Worm (Caenorhabditis elegans) whole organism, L3 larva: Measurements from ENCODE around the gene F35A5.8.

Source experiments
- R02D3.7 ChIP-seq: fragments of 150-350 bp; optimal IDR thresholded peaks from 2 replicates; lab custom pipeline; 2014; ENCODE audit warnings: missing biosample characterization, missing genetic modification characterization
- ZK546.5 ChIP-seq: sonication (generic microtip); optimal IDR thresholded peaks from 2 replicates; lab custom pipeline; 2017; ENCODE audit warnings: missing biosample characterization, missing genetic modification characterization
- aly-2 ChIP-seq: fragments of 150-350 bp; optimal IDR thresholded peaks from 2 replicates; lab custom pipeline; 2014; ENCODE audit warnings: missing biosample characterization, missing genetic modification characterization
- ceh-16 ChIP-seq: sonication (generic microtip); optimal IDR thresholded peaks from 2 replicates; lab custom pipeline; 2017; ENCODE audit warnings: missing biosample characterization, missing genetic modification characterization
- ceh-28 ChIP-seq: fragments of 150-350 bp; optimal IDR thresholded peaks from 2 replicates; lab custom pipeline; 2014; ENCODE audit warnings: missing biosample characterization, missing genetic modification reagents, missing genetic modification characterization
- ceh-82 ChIP-seq: fragments of 150-350 bp; optimal IDR thresholded peaks from 2 replicates; lab custom pipeline; 2014; ENCODE audit warnings: missing biosample characterization, missing genetic modification characterization
- egl-27 ChIP-seq: sonication (generic microtip); optimal IDR thresholded peaks from 4 replicates; lab custom pipeline; 2017; ENCODE audit warnings: missing biosample characterization, missing genetic modification reagents, missing genetic modification characterization
- egl-5 ChIP-seq: fragments of 150-350 bp; optimal IDR thresholded peaks from 2 replicates; lab custom pipeline; 2017; ENCODE audit warnings: missing biosample characterization, missing genetic modification reagents, missing genetic modification characterization, inconsistent platforms
- elt-1 ChIP-seq: fragments of 150-350 bp; optimal IDR thresholded peaks from 2 replicates; lab custom pipeline; 2014; ENCODE audit warnings: missing biosample characterization, missing genetic modification characterization
- elt-2 ChIP-seq: sonication (generic microtip); optimal IDR thresholded peaks from 2 replicates; lab custom pipeline; 2016; ENCODE audit warnings: missing genetic modification reagents, mild to moderate bottlenecking, missing genetic modification characterization, missing compliant biosample characterization
- fkh-2 ChIP-seq: fragments of 150-350 bp; optimal IDR thresholded peaks from 2 replicates; lab custom pipeline; 2014; ENCODE audit warnings: missing biosample characterization, missing genetic modification reagents, missing genetic modification characterization
- hmg-11 ChIP-seq: sonication (generic microtip); optimal IDR thresholded peaks from 2 replicates; lab custom pipeline; 2016; ENCODE audit warnings: missing genetic modification characterization, missing compliant biosample characterization
- jun-1 ChIP-seq: fragments of 150-350 bp; optimal IDR thresholded peaks from 2 replicates; lab custom pipeline; 2014; ENCODE audit warnings: missing biosample characterization, missing genetic modification reagents, missing genetic modification characterization
- lin-15B ChIP-seq: fragments of 150-350 bp; optimal IDR thresholded peaks from 2 replicates; lab custom pipeline; 2014; ENCODE audit warnings: missing biosample characterization, missing genetic modification characterization
- lin-39 ChIP-seq: fragments of 150-350 bp; optimal IDR thresholded peaks from 2 replicates; lab custom pipeline; 2018; ENCODE audit warnings: missing biosample characterization, missing genetic modification reagents, missing genetic modification characterization
- lsy-12 ChIP-seq: sonication (generic microtip); optimal IDR thresholded peaks from 2 replicates; lab custom pipeline; 2016; ENCODE audit warnings: mild to moderate bottlenecking, missing genetic modification characterization, missing compliant biosample characterization
- mml-1 ChIP-seq: fragments of 150-350 bp; sonication (generic microtip); optimal IDR thresholded peaks from 3 replicates; lab custom pipeline; 2014; ENCODE audit warnings: missing biosample characterization, missing genetic modification characterization
- nhr-11 ChIP-seq: fragments of 150-350 bp; optimal IDR thresholded peaks from 2 replicates; lab custom pipeline; 2014; ENCODE audit warnings: missing biosample characterization, missing genetic modification characterization
- nhr-12 ChIP-seq: fragments of 150-350 bp; optimal IDR thresholded peaks from 2 replicates; lab custom pipeline; 2014; ENCODE audit warnings: missing biosample characterization, missing genetic modification characterization
- nhr-23 ChIP-seq: fragments of 150-350 bp; optimal IDR thresholded peaks from 2 replicates; lab custom pipeline; 2014; ENCODE audit warnings: missing biosample characterization, missing genetic modification reagents, missing genetic modification characterization
- nhr-237 ChIP-seq: fragments of 150-350 bp; optimal IDR thresholded peaks from 2 replicates; lab custom pipeline; 2014; ENCODE audit warnings: missing biosample characterization, missing genetic modification characterization
- nhr-67 ChIP-seq: fragments of 150-350 bp; optimal IDR thresholded peaks from 2 replicates; lab custom pipeline; 2014; ENCODE audit warnings: missing biosample characterization, missing genetic modification characterization
- nhr-76 ChIP-seq: fragments of 150-350 bp; sonication (generic microtip); optimal IDR thresholded peaks from 5 replicates; lab custom pipeline; 2014; ENCODE audit warnings: missing biosample characterization, missing genetic modification characterization
- nhr-77 ChIP-seq: fragments of 150-350 bp; optimal IDR thresholded peaks from 2 replicates; lab custom pipeline; 2014; ENCODE audit warnings: missing biosample characterization, missing genetic modification characterization
- pqm-1 ChIP-seq: fragments of 150-350 bp; optimal IDR thresholded peaks from 2 replicates; lab custom pipeline; 2017; ENCODE audit warnings: missing biosample characterization, missing genetic modification characterization, inconsistent platforms
- sea-2 ChIP-seq: fragments of 150-350 bp; sonication (generic microtip); optimal IDR thresholded peaks from 4 replicates; lab custom pipeline; 2014; ENCODE audit warnings: missing biosample characterization, missing genetic modification reagents, missing genetic modification characterization
- skn-1 ChIP-seq: fragments of 150-350 bp; optimal IDR thresholded peaks from 2 replicates; lab custom pipeline; 2014; ENCODE audit warnings: missing biosample characterization, missing genetic modification characterization
- snpc-4 ChIP-seq: fragments of 150-350 bp; optimal IDR thresholded peaks from 2 replicates; lab custom pipeline; 2014; ENCODE audit warnings: missing biosample characterization, missing genetic modification characterization
- tbx-2 ChIP-seq: sonication (generic microtip); optimal IDR thresholded peaks from 2 replicates; lab custom pipeline; 2016; ENCODE audit warnings: mild to moderate bottlenecking, missing genetic modification characterization, missing compliant biosample characterization
- unc-62 ChIP-seq: fragments of 150-350 bp; sonication (generic microtip); optimal IDR thresholded peaks from 4 replicates; lab custom pipeline; 2014; ENCODE audit warnings: missing biosample characterization, missing genetic modification reagents, missing genetic modification characterization
- ztf-11 ChIP-seq: fragments of 150-350 bp; optimal IDR thresholded peaks from 2 replicates; lab custom pipeline; 2014; ENCODE audit warnings: missing biosample characterization, missing genetic modification characterization

The F35A5.8 gene

DNA sequence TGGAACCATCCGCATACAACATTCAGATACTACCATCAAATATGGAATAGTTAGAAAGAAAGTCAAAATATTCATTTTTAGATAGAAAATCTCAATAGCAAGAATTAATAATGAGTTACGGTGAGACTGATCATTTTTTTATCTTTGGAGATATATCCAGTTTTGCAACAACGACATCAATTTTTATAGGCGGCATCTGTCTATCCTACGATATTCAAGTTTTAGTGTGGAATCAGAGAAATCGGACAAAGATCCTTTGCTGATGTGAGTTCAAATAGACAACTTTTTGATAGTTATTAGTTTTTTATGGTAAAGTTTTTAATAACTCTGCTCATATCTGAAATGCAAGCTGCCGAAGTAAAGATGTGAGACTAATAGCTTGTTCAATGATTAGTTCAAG is 36.7 kb downstream of the F35A5.8 start, which contains the start of gene F47B7.4:
Gene F47B7.4 (minus strand): TSS at position 101 of the 400 bp plus-strand sequence.
- TF ChIP-seq egl-27 (tag; lab: Kevin White, UChicago): no peak

DNA sequence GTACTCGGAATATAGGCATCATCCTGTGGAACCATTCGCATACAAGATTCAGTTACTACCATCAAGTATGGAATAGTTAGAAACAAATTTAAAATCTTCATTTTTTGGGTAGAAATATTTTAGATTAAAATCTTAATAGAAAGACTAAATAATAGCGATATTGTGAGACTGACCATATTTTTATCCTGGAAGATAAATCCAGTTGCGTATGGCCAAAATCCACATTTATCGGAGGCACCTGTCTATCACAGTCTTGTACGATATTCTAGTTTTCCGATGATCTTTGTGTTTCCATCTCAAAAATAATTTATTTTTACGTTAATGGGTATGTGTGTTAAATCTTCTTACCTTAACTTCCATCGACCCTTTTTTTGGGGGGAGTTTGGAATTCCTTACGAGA is 39.0 kb downstream of the F35A5.8 start, which contains the start of gene F47B7.3:
Gene F47B7.3 (minus strand): TSS at position 101 of the 400 bp plus-strand sequence.
- TF ChIP-seq nhr-67 (tag; lab: Kevin White, UChicago) (no peak), unc-62 (no peak), nhr-237 (no peak), snpc-4 (tag; lab: Kevin White, UChicago) (no peak), ceh-28 (tag; lab: Kevin White, UChicago) (no peak), tbx-2 (tag; lab: Kevin White, UChicago) (no peak), nhr-77 (tag; lab: Kevin White, UChicago) (no peak), ZK546.5 (tag; lab: Kevin White, UChicago) (no peak), fkh-2 (tag; lab: Kevin White, UChicago) (no peak)

DNA sequence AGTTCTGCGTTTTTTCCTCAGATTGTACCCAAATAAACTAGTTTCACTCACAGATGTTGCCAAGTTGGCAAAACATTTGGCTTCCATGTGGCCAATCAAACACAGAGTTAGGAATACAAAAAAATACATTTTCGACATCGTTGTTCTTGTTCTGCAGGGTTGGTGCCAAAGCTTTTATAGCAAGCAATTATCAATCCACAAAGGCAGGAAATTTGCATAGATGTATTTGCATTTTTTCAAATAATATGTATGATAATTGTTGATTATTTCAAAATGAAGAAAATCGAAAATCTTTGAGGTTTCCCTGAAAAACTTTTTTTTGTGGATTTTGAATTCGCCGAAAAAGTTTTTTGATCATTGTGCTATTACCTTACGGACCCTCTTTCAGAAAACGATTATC is 40.9 kb downstream of the F35A5.8 start, which contains the start of gene T14G12.11:
Gene T14G12.11 (minus strand): TSS at position 138 of the 400 bp plus-strand sequence.
- TF ChIP-seq lin-39 (tag; lab: Kevin White, UChicago) (no peak), nhr-11 (tag; lab: Kevin White, UChicago) (no peak), nhr-12 (tag; lab: Kevin White, UChicago) (no peak), unc-62 (no peak), aly-2 (tag; lab: Kevin White, UChicago) (no peak), nhr-67 (tag; lab: Kevin White, UChicago) (no peak), lsy-12 (no peak)
- TF ChIP-seq, all 47 proteins: peak for 0

DNA sequence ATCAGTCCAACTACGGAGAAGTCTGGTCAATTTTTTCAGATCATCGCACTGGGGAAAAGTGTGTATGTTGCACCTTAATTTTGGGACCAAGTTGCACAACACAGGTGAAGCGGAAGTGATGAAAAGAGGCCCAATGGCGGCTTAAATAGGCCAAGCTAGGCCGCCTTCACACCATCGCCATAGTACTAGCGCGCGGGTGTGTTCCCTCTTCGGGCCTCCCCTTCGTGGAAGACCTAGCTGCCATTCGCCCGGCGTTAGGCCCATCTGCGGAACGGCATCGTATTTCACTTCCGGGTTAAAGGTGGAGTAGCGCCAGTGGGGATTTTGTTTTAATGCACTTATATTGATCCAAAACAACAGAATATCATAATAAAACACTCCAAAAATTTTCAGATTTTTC is 43.4 kb downstream of the F35A5.8 start:
- TF ChIP-seq nhr-67 (tag; lab: Kevin White, UChicago) (no peak), mml-1 (tag; lab: Kevin White, UChicago) (no peak), jun-1 (no peak), nhr-12 (tag; lab: Kevin White, UChicago) (no peak), skn-1 (tag; lab: Kevin White, UChicago) (no peak), pqm-1 (tag; lab: Kevin White, UChicago) (no peak), nhr-23 (no peak), R02D3.7 (tag; lab: Kevin White, UChicago) (no peak), lin-15B (tag; lab: Kevin White, UChicago) (no peak), ceh-82 (tag; lab: Kevin White, UChicago) (no peak), nhr-77 (tag; lab: Kevin White, UChicago) (no peak), egl-5 (tag; lab: Kevin White, UChicago) (no peak), lsy-12 (no peak), lin-39 (tag; lab: Kevin White, UChicago) (no peak), sea-2 (no peak), nhr-76 (no peak)

DNA sequence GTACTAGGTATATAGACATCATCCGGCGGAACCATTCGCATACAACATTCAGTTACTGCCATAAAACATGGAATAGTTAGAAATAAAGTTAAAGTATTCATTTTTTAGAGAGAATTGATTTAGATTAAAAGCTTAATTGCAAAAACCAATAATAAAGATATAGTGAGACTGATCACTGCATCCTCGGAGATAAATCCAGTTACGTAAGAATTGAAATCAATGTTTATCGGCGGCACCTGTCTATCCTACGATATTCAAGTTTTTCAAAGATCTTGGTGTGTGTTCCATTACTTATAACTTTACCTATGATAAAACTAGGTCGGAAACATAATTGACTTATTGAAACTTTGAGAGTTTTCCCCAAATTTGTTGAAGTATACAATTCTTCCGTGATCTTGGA is 43.9 kb downstream of the F35A5.8 start, which contains the start of gene T14G12.6:
Gene T14G12.6 (minus strand): TSS at position 101 of the 400 bp plus-strand sequence.
- no peak for TF ChIP-seq ceh-82 (tag; lab: Kevin White, UChicago)
- TF ChIP-seq hmg-11 (tag; lab: Kevin White, UChicago): no peak
- no peak for TF ChIP-seq nhr-77 (tag; lab: Kevin White, UChicago)
- no peak for TF ChIP-seq fkh-2 (tag; lab: Kevin White, UChicago)
- no peak for TF ChIP-seq elt-1
- no peak for TF ChIP-seq elt-2 (tag; lab: Kevin White, UChicago)
- TF ChIP-seq jun-1: no peak
- TF ChIP-seq sea-2: no peak

DNA sequence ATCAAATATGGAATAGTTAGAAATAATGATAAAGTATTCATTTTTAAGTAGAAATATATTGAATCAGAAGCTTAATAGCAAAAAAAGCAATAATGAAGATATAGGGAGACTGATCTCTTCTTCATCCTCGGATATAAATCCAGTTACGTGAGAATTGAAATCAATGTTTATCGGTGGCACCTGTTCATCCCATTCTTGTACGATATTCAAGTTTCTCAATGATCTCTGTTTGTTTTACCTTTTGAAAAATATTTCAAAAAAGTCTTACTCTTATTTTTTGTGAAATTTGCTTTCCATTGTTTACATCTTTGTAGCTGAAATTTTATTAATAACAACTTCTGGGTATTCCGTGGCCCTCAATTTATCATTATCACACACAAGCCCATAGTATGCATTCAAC is 44.9 kb downstream of the F35A5.8 start, which contains the start of gene T14G12.12:
Gene T14G12.12 (minus strand): TSS at position 101 of the 400 bp plus-strand sequence.
- no peak for TF ChIP-seq ceh-16 (tag; lab: Kevin White, UChicago)
- no peak for TF ChIP-seq sea-2
- no peak for TF ChIP-seq ceh-82 (tag; lab: Kevin White, UChicago)
- TF ChIP-seq ztf-11 (tag; lab: Kevin White, UChicago): no peak
- no peak for TF ChIP-seq egl-5 (tag; lab: Kevin White, UChicago)
- no peak for TF ChIP-seq snpc-4 (tag; lab: Kevin White, UChicago)
- no peak for TF ChIP-seq nhr-11 (tag; lab: Kevin White, UChicago)
